Fruit fly (Drosophila melanogaster): ENCODE data around the gene CG13010.

The CG13010 gene

dm6 chrX:16696614-16697519, 18.1 kb upstream of the CG13010 start (continued):
- TF ChIP-seq CG31365 (tag; optimal IDR thresholded peaks at IDR 0.05) (no peak), CG6689 (GFP tag; IDR thresholded peaks at IDR 0.05) (no peak), CG30431 (GFP tag; optimal IDR thresholded peaks at IDR 0.05) (no peak), tgo (GFP tag; IDR thresholded peaks at IDR 0.05) (no peak), CG17912 (GFP tag; optimal IDR thresholded peaks at IDR 0.05) (no peak), CG7372 (GFP tag; IDR thresholded peaks at IDR 0.05) (no peak), btn (GFP tag; optimal IDR thresholded peaks at IDR 0.05) (no peak), CG10147 (GFP tag; optimal IDR thresholded peaks at IDR 0.05) (no peak), Sry-δ (GFP tag; optimal IDR thresholded peaks at IDR 0.05) (no peak), ftz-f1 (GFP tag; optimal IDR thresholded peaks at IDR 0.05) (peak; percentile 52), CG30403 (GFP tag; optimal IDR thresholded peaks at IDR 0.05) (peak; percentile 7), CG16815 (GFP tag; optimal IDR thresholded peaks at IDR 0.05) (no peak), trem (tag; optimal IDR thresholded peaks at IDR 0.05) (no peak), CG11504 (tag; optimal IDR thresholded peaks at IDR 0.05) (peak; percentile 55), Sox100B (GFP tag; optimal IDR thresholded peaks at IDR 0.05) (peak; percentile 12), CG12299 (tag; optimal IDR thresholded peaks at IDR 0.05) (no peak), dati (GFP tag; IDR thresholded peaks at IDR 0.05) (no peak), CG17359 (tag; optimal IDR thresholded peaks at IDR 0.05) (peak; percentile 10), CG14710 (tag; optimal IDR thresholded peaks at IDR 0.05) (no peak), Antp (GFP tag; optimal IDR thresholded peaks at IDR 0.05) (no peak), ac (GFP tag; optimal IDR thresholded peaks at IDR 0.05) (no peak), gcm (GFP tag; optimal IDR thresholded peaks at IDR 0.05) (no peak), slp2 (GFP tag; optimal IDR thresholded peaks at IDR 0.05) (no peak), ash1 (GFP tag; optimal IDR thresholded peaks at IDR 0.05) (no peak), pita (GFP tag; optimal IDR thresholded peaks at IDR 0.05) (no peak), B-H1 (GFP tag; IDR thresholded peaks at IDR 0.05) (no peak), CG13624 (GFP tag; optimal IDR thresholded peaks at IDR 0.05) (no peak), CG3726 (GFP tag; IDR thresholded peaks at IDR 0.05) (no peak), sob (GFP tag; IDR thresholded peaks at IDR 0.05) (no peak), Hr51 (GFP tag; optimal IDR thresholded peaks at IDR 0.05) (peak in 1 of 2 experiments; percentile 32), Nf-YC (tag; optimal IDR thresholded peaks at IDR 0.05) (no peak), en (GFP tag; optimal IDR thresholded peaks at IDR 0.05) (no peak), gce (GFP tag; IDR thresholded peaks at IDR 0.05) (no peak), sisA (GFP tag; IDR thresholded peaks at IDR 0.05) (no peak), Dad (GFP tag; optimal IDR thresholded peaks at IDR 0.05) (no peak), lilli (GFP tag; optimal IDR thresholded peaks at IDR 0.05) (no peak), lmd (GFP tag; IDR thresholded peaks at IDR 0.05) (no peak), CG34224 (GFP tag; IDR thresholded peaks at IDR 0.05; ENCODE audit: partially characterized antibody) (no peak), bbx (GFP tag; IDR thresholded peaks at IDR 0.05; ENCODE audit: partially characterized antibody) (no peak), ttk (GFP tag; IDR thresholded peaks at IDR 0.05) (no peak), CG2199 (GFP tag; IDR thresholded peaks at IDR 0.05) (no peak), Ets65A (GFP tag) (peak; percentile 62), YL-1 (GFP tag; optimal IDR thresholded peaks at IDR 0.05) (no peak), CG6854 (GFP tag; optimal IDR thresholded peaks at IDR 0.05) (no peak), Dref (GFP tag; IDR thresholded peaks at IDR 0.05) (no peak), CG1024 (GFP tag; IDR thresholded peaks at IDR 0.05) (no peak), sna (GFP tag; IDR thresholded peaks at IDR 0.05; ENCODE audit: partially characterized antibody) (no peak), MBD-R2 (GFP tag; IDR thresholded peaks at IDR 0.05) (no peak), da (GFP tag; optimal IDR thresholded peaks at IDR 0.05) (no peak), Mes4 (GFP tag; optimal IDR thresholded peaks at IDR 0.05) (no peak)

Measured in whole organism, embryonic.